Worm (Caenorhabditis elegans) whole organism, L3 larva: ENCODE data around the gene srh-271.

Experiments
- ceh-16 ChIP-seq: sonication (generic microtip); optimal IDR thresholded peaks from 2 replicates; lab custom pipeline; 2017; ENCODE audit warnings: missing biosample characterization, missing genetic modification characterization
- daf-12 ChIP-seq: fragments of 150-350 bp; optimal IDR thresholded peaks from 2 replicates; lab custom pipeline; 2014; ENCODE audit warnings: missing biosample characterization, missing genetic modification reagents, missing genetic modification characterization
- eor-1 ChIP-seq, 2 experiments: fragments of 150-350 bp; optimal IDR thresholded peaks; 2 replicates each; lab custom pipeline; 2014 to 2018; ENCODE audit warnings: missing biosample characterization in 2 of 2, missing genetic modification characterization in 2 of 2
- fkh-10 ChIP-seq: sonication (generic microtip); optimal IDR thresholded peaks from 2 replicates; lab custom pipeline; 2017; ENCODE audit warnings: missing biosample characterization, missing genetic modification reagents, missing genetic modification characterization
- lin-39 ChIP-seq: fragments of 150-350 bp; optimal IDR thresholded peaks from 2 replicates; lab custom pipeline; 2018; ENCODE audit warnings: missing biosample characterization, missing genetic modification reagents, missing genetic modification characterization
- nhr-11 ChIP-seq: fragments of 150-350 bp; optimal IDR thresholded peaks from 2 replicates; lab custom pipeline; 2014; ENCODE audit warnings: missing biosample characterization, missing genetic modification characterization
- nhr-12 ChIP-seq: fragments of 150-350 bp; optimal IDR thresholded peaks from 2 replicates; lab custom pipeline; 2014; ENCODE audit warnings: missing biosample characterization, missing genetic modification characterization
- nhr-237 ChIP-seq: fragments of 150-350 bp; optimal IDR thresholded peaks from 2 replicates; lab custom pipeline; 2014; ENCODE audit warnings: missing biosample characterization, missing genetic modification characterization
- nhr-28 ChIP-seq: fragments of 150-350 bp; optimal IDR thresholded peaks from 2 replicates; lab custom pipeline; 2014; ENCODE audit warnings: missing biosample characterization, missing genetic modification characterization
- pha-4 ChIP-seq: fragments of 150-350 bp; optimal IDR thresholded peaks from 2 replicates; lab custom pipeline; 2014; ENCODE audit warnings: missing biosample characterization, missing genetic modification reagents, missing genetic modification characterization
- snpc-4 ChIP-seq: fragments of 150-350 bp; optimal IDR thresholded peaks from 2 replicates; lab custom pipeline; 2014; ENCODE audit warnings: missing biosample characterization, missing genetic modification characterization
- unc-62 ChIP-seq: fragments of 150-350 bp; sonication (generic microtip); optimal IDR thresholded peaks from 4 replicates; lab custom pipeline; 2014; ENCODE audit warnings: missing biosample characterization, missing genetic modification reagents, missing genetic modification characterization

DNA sequence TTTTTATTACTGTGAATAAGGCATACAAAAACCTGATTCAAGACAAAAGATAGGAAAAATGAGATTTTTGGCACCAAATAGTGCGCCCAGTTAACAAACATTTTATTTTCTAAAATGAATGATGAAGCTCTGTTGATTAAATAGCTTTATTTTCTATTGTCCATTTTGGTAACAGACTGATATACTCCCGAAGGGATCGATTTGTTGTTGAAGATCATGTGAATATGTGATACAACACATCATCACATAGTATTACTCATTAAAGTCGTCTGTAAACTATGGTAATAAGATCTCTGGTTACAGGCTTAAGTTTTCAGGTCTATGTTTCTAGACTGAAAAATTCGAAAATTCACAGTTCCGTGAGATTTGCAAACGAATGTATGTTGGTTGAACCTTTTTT lies 48.7 kb downstream of the srh-271 start, which contains the start of gene srj-20:
- TF ChIP-seq daf-12 (tag; lab: Kevin White, UChicago) (no peak), lin-39 (tag; lab: Kevin White, UChicago) (no peak), nhr-28 (tag; lab: Kevin White, UChicago) (no peak), unc-62 (GFP tag; lab: Kevin White, UChicago) (no peak), ceh-16 (no peak), snpc-4 (tag; lab: Kevin White, UChicago) (no peak), eor-1 (tag; optimal IDR thresholded peaks at IDR 0.05; lab: Kevin White, UChicago) (no peak), nhr-237 (tag; lab: Kevin White, UChicago) (no peak), pha-4 (tag; lab: Kevin White, UChicago) (no peak), nhr-11 (tag; lab: Kevin White, UChicago) (no peak), nhr-12 (tag; lab: Kevin White, UChicago) (no peak), fkh-10 (no peak)
